1 fruit fly cellular context compared by ENCODE assay signal in the genomic region with DNA sequence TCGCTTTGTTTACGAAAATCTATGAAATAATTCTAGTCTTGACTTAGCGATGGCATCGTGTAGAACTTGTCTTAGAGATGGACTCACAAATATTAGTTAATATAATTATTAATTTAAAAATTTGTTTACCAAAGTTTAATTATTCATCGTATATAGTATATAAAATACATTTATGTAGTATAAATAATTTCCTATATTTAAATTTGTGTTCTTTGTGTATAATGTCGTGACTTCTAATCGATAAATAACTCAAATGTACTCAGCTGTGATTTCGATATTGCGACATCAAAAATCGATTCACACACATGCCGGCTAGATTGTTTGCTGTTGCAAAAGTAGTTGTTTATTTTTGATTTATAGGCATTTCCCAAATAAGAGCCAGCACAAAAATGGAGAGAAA.
A peak's percentile ranks its signal among the peaks of the same experiment; 100 is the strongest.
TF ChIP-seq lines count a peak whose summit lies in the region.

Gene wfs1 (minus strand): TSS at position 70 of the 400 bp plus-strand sequence.
Gene Nup133 (plus strand): TSS at position 297 of the 400 bp plus-strand sequence.

TF ChIP-seq in whole organism, embryonic, 481 proteins besides CTCF, POLR2A, EP300 and RAD21 (continued from another document and continues in another):
- TF ChIP-seq Optix (GFP tag; IDR thresholded peaks at IDR 0.05; lab: Robert Waterston, UW) (no peak), ind (GFP tag; optimal IDR thresholded peaks at IDR 0.05; lab: Kevin White, UChicago) (peak; percentile 72), CG34376 (GFP tag; optimal IDR thresholded peaks at IDR 0.05; lab: Kevin White, UChicago) (peak; percentile 25), odd (GFP tag; optimal IDR thresholded peaks at IDR 0.05; lab: Kevin White, UChicago) (no peak), CG6683 (GFP tag; optimal IDR thresholded peaks at IDR 0.05; lab: Kevin White, UChicago) (no peak), tup (GFP tag; optimal IDR thresholded peaks at IDR 0.05; lab: Kevin White, UChicago) (no peak), Rx (GFP tag; IDR thresholded peaks at IDR 0.05; lab: Robert Waterston, UW) (no peak), dan (GFP tag; IDR thresholded peaks at IDR 0.05; lab: Robert Waterston, UW) (no peak), NC2α (GFP tag; optimal IDR thresholded peaks at IDR 0.05; lab: Kevin White, UChicago) (no peak), CG31224 (GFP tag; IDR thresholded peaks at IDR 0.05; lab: Robert Waterston, UW) (peak; percentile 18; the same call in 1 of the 2 replicates), chn (GFP tag; optimal IDR thresholded peaks at IDR 0.05; lab: Kevin White, UChicago) (peak; percentile 9), maf-S (GFP tag; optimal IDR thresholded peaks at IDR 0.05; lab: Kevin White, UChicago) (no peak), CG1602 (GFP tag; optimal IDR thresholded peaks at IDR 0.05; lab: Kevin White, UChicago) (peak; percentile 78), yki (optimal IDR thresholded peaks at IDR 0.05; lab: Kevin White, UChicago) (no peak), kah (GFP tag; optimal IDR thresholded peaks at IDR 0.05; lab: Kevin White, UChicago) (peak; percentile 30), CG10543 (GFP tag; optimal IDR thresholded peaks at IDR 0.05; lab: Kevin White, UChicago) (no peak), da (GFP tag; optimal IDR thresholded peaks at IDR 0.05; lab: Kevin White, UChicago) (no peak), ERR (GFP tag; optimal IDR thresholded peaks at IDR 0.05; lab: Kevin White, UChicago) (no peak), CG18011 (GFP tag; optimal IDR thresholded peaks at IDR 0.05; lab: Kevin White, UChicago) (no peak), dmrt11E (tag; optimal IDR thresholded peaks at IDR 0.05; lab: Kevin White, UChicago) (peak; percentile 87), fd96Cb (tag; optimal IDR thresholded peaks at IDR 0.05; lab: Kevin White, UChicago) (peak; percentile 73), CG7357 (GFP tag; IDR thresholded peaks at IDR 0.05; lab: Robert Waterston, UW) (no peak), CG4854 (GFP tag; optimal IDR thresholded peaks at IDR 0.05; lab: Kevin White, UChicago) (no peak), Atf6 (GFP tag; IDR thresholded peaks at IDR 0.05; lab: Robert Waterston, UW) (peak; percentile 67), CG15011 (GFP tag; optimal IDR thresholded peaks at IDR 0.05; lab: Kevin White, UChicago) (peak; percentile 17), Blimp-1 (GFP tag; optimal IDR thresholded peaks at IDR 0.05; lab: Kevin White, UChicago) (no peak), tgo (GFP tag; IDR thresholded peaks at IDR 0.05; lab: Robert Waterston, UW) (peak; percentile 68), CoRest (tag; optimal IDR thresholded peaks at IDR 0.05; lab: Kevin White, UChicago) (peak; percentile 91), emc (GFP tag; optimal IDR thresholded peaks at IDR 0.05; lab: Kevin White, UChicago) (no peak), jumu (GFP tag; optimal IDR thresholded peaks at IDR 0.05; lab: Kevin White, UChicago) (no peak), CG10147 (GFP tag; optimal IDR thresholded peaks at IDR 0.05; lab: Kevin White, UChicago) (no peak), ftz-f1 (GFP tag; optimal IDR thresholded peaks at IDR 0.05; lab: Kevin White, UChicago) (no peak), CG1529 (GFP tag; optimal IDR thresholded peaks at IDR 0.05; lab: Kevin White, UChicago) (peak; percentile 48), C15 (GFP tag; IDR thresholded peaks at IDR 0.05; lab: Robert Waterston, UW) (0 out of 3 replicates have a peak, but pooled peaks have one; percentile 48), Rfx (GFP tag; IDR thresholded peaks at IDR 0.05; lab: Robert Waterston, UW) (peak; percentile 65), cad (GFP tag; optimal IDR thresholded peaks at IDR 0.05; lab: Kevin White, UChicago) (no peak), bcd (GFP tag; optimal IDR thresholded peaks at IDR 0.05; lab: Kevin White, UChicago) (peak; percentile 57), CG7786 (GFP tag; optimal IDR thresholded peaks at IDR 0.05; lab: Kevin White, UChicago) (no peak), CG33213 (GFP tag; optimal IDR thresholded peaks at IDR 0.05; lab: Kevin White, UChicago) (no peak), kni (GFP tag; optimal IDR thresholded peaks at IDR 0.05; lab: Kevin White, UChicago) (no peak), CG15479 (GFP tag; optimal IDR thresholded peaks at IDR 0.05; lab: Kevin White, UChicago) (peak; percentile 86), Taf1 (GFP tag; IDR thresholded peaks at IDR 0.05; lab: Robert Waterston, UW) (no peak), pros (GFP tag; optimal IDR thresholded peaks at IDR 0.05; lab: Kevin White, UChicago) (no peak), CG3847 (GFP tag; IDR thresholded peaks at IDR 0.05; lab: Robert Waterston, UW) (peak; percentile 75), Mes4 (GFP tag; optimal IDR thresholded peaks at IDR 0.05; lab: Kevin White, UChicago) (no peak), E2f1 (GFP tag; IDR thresholded peaks at IDR 0.05; lab: Robert Waterston, UW) (peak; percentile 65), Bgb (GFP tag; IDR thresholded peaks at IDR 0.05; lab: Robert Waterston, UW; ENCODE audit: partially characterized antibody) (peak; percentile 75), CG18476 (GFP tag; optimal IDR thresholded peaks at IDR 0.05; lab: Kevin White, UChicago) (no peak), Nf-YB (GFP tag; optimal IDR thresholded peaks at IDR 0.05; lab: Kevin White, UChicago) (peak; percentile 61), MESR4 (GFP tag; optimal IDR thresholded peaks at IDR 0.05; lab: Kevin White, UChicago) (no peak), lov (optimal IDR thresholded peaks at IDR 0.05; lab: Kevin White, UChicago) (no peak), lov (GFP tag; IDR thresholded peaks at IDR 0.05; lab: Robert Waterston, UW) (no peak), CG12071 (GFP tag; optimal IDR thresholded peaks at IDR 0.05; lab: Kevin White, UChicago) (no peak), CG7271 (tag; optimal IDR thresholded peaks at IDR 0.05; lab: Kevin White, UChicago) (peak; percentile 70), p53 (GFP tag; optimal IDR thresholded peaks at IDR 0.05; lab: Kevin White, UChicago) (no peak), sd (tag; optimal IDR thresholded peaks at IDR 0.05; lab: Kevin White, UChicago) (no peak), wor (GFP tag; IDR thresholded peaks at IDR 0.05; lab: Robert Waterston, UW) (no peak), CG13287 (GFP tag; IDR thresholded peaks at IDR 0.05; lab: Robert Waterston, UW; ENCODE audit: partially characterized antibody) (peak; percentile 97), bsh (GFP tag; optimal IDR thresholded peaks at IDR 0.05; lab: Kevin White, UChicago) (peak in 1 of 2 experiments; percentile 82), HmgD (GFP tag; optimal IDR thresholded peaks at IDR 0.05; lab: Kevin White, UChicago) (no peak), Xbp1 (GFP tag; optimal IDR thresholded peaks at IDR 0.05; lab: Kevin White, UChicago) (peak; percentile 72), CG6854 (GFP tag; optimal IDR thresholded peaks at IDR 0.05; lab: Kevin White, UChicago) (no peak), Dp (GFP tag; optimal IDR thresholded peaks at IDR 0.05; lab: Kevin White, UChicago) (peak; percentile 35), chinmo (GFP tag; IDR thresholded peaks at IDR 0.05; lab: Robert Waterston, UW; ENCODE audit: partially characterized antibody) (0 out of 4 replicates have a peak, but pooled peaks have one; percentile 69), cg (GFP tag; optimal IDR thresholded peaks at IDR 0.05; lab: Kevin White, UChicago) (peak; percentile 18), CG6791 (GFP tag; IDR thresholded peaks at IDR 0.05; lab: Robert Waterston, UW; ENCODE audit: partially characterized antibody) (peak; percentile 79), inv (GFP tag; IDR thresholded peaks at IDR 0.05; lab: Robert Waterston, UW; ENCODE audit: partially characterized antibody) (peak; percentile 81), cas (GFP tag; IDR thresholded peaks at IDR 0.05; lab: Robert Waterston, UW) (no peak), wek (GFP tag; optimal IDR thresholded peaks at IDR 0.05; lab: Kevin White, UChicago) (no peak), pfk (GFP tag; optimal IDR thresholded peaks at IDR 0.05; lab: Kevin White, UChicago) (no peak), Chrac-16 (GFP tag; optimal IDR thresholded peaks at IDR 0.05; lab: Kevin White, UChicago) (peak; percentile 69), CG8944 (GFP tag; optimal IDR thresholded peaks at IDR 0.05; lab: Kevin White, UChicago) (no peak), CG12236 (GFP tag; optimal IDR thresholded peaks at IDR 0.05; lab: Kevin White, UChicago) (no peak), Side (GFP tag; optimal IDR thresholded peaks at IDR 0.05; lab: Kevin White, UChicago) (no peak), Sin3A (optimal IDR thresholded peaks at IDR 0.05; lab: Kevin White, UChicago) (no peak), twi (tag; optimal IDR thresholded peaks at IDR 0.05; lab: Kevin White, UChicago) (peak; percentile 80), NfI (GFP tag; optimal IDR thresholded peaks at IDR 0.05; lab: Kevin White, UChicago) (peak; percentile 63), CG18619 (GFP tag; optimal IDR thresholded peaks at IDR 0.05; lab: Kevin White, UChicago) (peak; percentile 49), nmo (GFP tag; optimal IDR thresholded peaks at IDR 0.05; lab: Kevin White, UChicago) (peak; percentile 91), fru (optimal IDR thresholded peaks at IDR 0.05; lab: Kevin White, UChicago) (no peak), zf30C (GFP tag; optimal IDR thresholded peaks at IDR 0.05; lab: Kevin White, UChicago) (no peak), CG32767 (GFP tag; IDR thresholded peaks at IDR 0.05; lab: Robert Waterston, UW) (peak; percentile 65; the same call in 1 of the 2 replicates), Hmx (GFP tag; optimal IDR thresholded peaks at IDR 0.05; lab: Kevin White, UChicago) (no peak), Antp (GFP tag; optimal IDR thresholded peaks at IDR 0.05; lab: Kevin White, UChicago) (no peak), CG10267 (tag; optimal IDR thresholded peaks at IDR 0.05; lab: Kevin White, UChicago) (peak; percentile 87), Dref (GFP tag; IDR thresholded peaks at IDR 0.05; lab: Robert Waterston, UW) (peak; percentile 80), ewg (GFP tag; optimal IDR thresholded peaks at IDR 0.05; lab: Kevin White, UChicago) (peak; percentile 46), E2f2 (GFP tag; IDR thresholded peaks at IDR 0.05; lab: Robert Waterston, UW) (peak; percentile 58), gem (tag; optimal IDR thresholded peaks at IDR 0.05; lab: Kevin White, UChicago) (peak; percentile 94), CG10321 (GFP tag; IDR thresholded peaks at IDR 0.05; lab: Robert Waterston, UW) (no peak), disco-r (GFP tag; optimal IDR thresholded peaks at IDR 0.05; lab: Kevin White, UChicago) (no peak), gfzf (GFP tag; optimal IDR thresholded peaks at IDR 0.05; lab: Kevin White, UChicago) (no peak), sug (tag; optimal IDR thresholded peaks at IDR 0.05; lab: Kevin White, UChicago) (peak; percentile 84), amos (GFP tag; IDR thresholded peaks at IDR 0.05; lab: Robert Waterston, UW; ENCODE audit: partially characterized antibody) (peak; percentile 74), unpg (GFP tag; optimal IDR thresholded peaks at IDR 0.05; lab: Kevin White, UChicago) (peak; percentile 84), Dip3 (GFP tag; optimal IDR thresholded peaks at IDR 0.05; lab: Kevin White, UChicago) (no peak), Hr51 (GFP tag; optimal IDR thresholded peaks at IDR 0.05; lab: Kevin White, UChicago) (peak; percentile 20 to 86), run (tag; optimal IDR thresholded peaks at IDR 0.05; lab: Kevin White, UChicago) (peak; percentile 35), CG17328 (GFP tag; IDR thresholded peaks at IDR 0.05; lab: Robert Waterston, UW) (peak; percentile 48; the same call in 1 of the 2 replicates), Hmr (GFP tag; optimal IDR thresholded peaks at IDR 0.05; lab: Kevin White, UChicago) (no peak), fu2 (GFP tag; optimal IDR thresholded peaks at IDR 0.05; lab: Kevin White, UChicago) (no peak), CG12299 (tag; optimal IDR thresholded peaks at IDR 0.05; lab: Kevin White, UChicago) (peak; percentile 82), CG9609 (GFP tag; optimal IDR thresholded peaks at IDR 0.05; lab: Kevin White, UChicago) (no peak), CG17568 (GFP tag; optimal IDR thresholded peaks at IDR 0.05; lab: Kevin White, UChicago) (no peak), CG9817 (tag; optimal IDR thresholded peaks at IDR 0.05; lab: Kevin White, UChicago) (peak; percentile 76), CG7928 (GFP tag; optimal IDR thresholded peaks at IDR 0.05; lab: Kevin White, UChicago) (peak; percentile 5), Lim3 (GFP tag; IDR thresholded peaks at IDR 0.05; lab: Robert Waterston, UW) (no peak), ham (GFP tag; IDR thresholded peaks at IDR 0.05; lab: Robert Waterston, UW) (no peak), oc (tag; optimal IDR thresholded peaks at IDR 0.05; lab: Kevin White, UChicago) (no peak), CG7372 (GFP tag; IDR thresholded peaks at IDR 0.05; lab: Robert Waterston, UW) (peak; percentile 65), CG2116 (GFP tag; optimal IDR thresholded peaks at IDR 0.05; lab: Kevin White, UChicago) (peak; percentile 88), CG13775 (GFP tag; optimal IDR thresholded peaks at IDR 0.05; lab: Kevin White, UChicago) (peak; percentile 84), stc (GFP tag; IDR thresholded peaks at IDR 0.05; lab: Robert Waterston, UW) (0 out of 2 replicates have a peak, but pooled peaks have one; percentile 49), exex (tag; optimal IDR thresholded peaks at IDR 0.05; lab: Kevin White, UChicago) (peak; percentile 39), CG11504 (tag; optimal IDR thresholded peaks at IDR 0.05; lab: Kevin White, UChicago) (no peak), sna (GFP tag; IDR thresholded peaks at IDR 0.05; lab: Robert Waterston, UW; ENCODE audit: partially characterized antibody) (peak; percentile 97), Doc2 (GFP tag; IDR thresholded peaks at IDR 0.05; lab: Robert Waterston, UW) (no peak), CG3163 (GFP tag; optimal IDR thresholded peaks at IDR 0.05; lab: Kevin White, UChicago) (no peak), CG6813 (GFP tag; optimal IDR thresholded peaks at IDR 0.05; lab: Kevin White, UChicago) (peak; percentile 31), ato (GFP tag; IDR thresholded peaks at IDR 0.05; lab: Robert Waterston, UW; ENCODE audit: partially characterized antibody) (peak; percentile 55; the same call in 1 of the 2 replicates), CG10979 (tag; optimal IDR thresholded peaks at IDR 0.05; lab: Kevin White, UChicago) (peak; percentile 83), CG9932 (GFP tag; IDR thresholded peaks at IDR 0.05; lab: Robert Waterston, UW) (peak; percentile 81), eve (GFP tag; optimal IDR thresholded peaks at IDR 0.05; lab: Kevin White, UChicago) (no peak), GATAe (GFP tag; conservative IDR thresholded peaks at IDR 0.05; lab: Robert Waterston, UW) (no peak), sens (GFP tag; lab: Kevin White, UChicago) (peak; percentile 64), BtbVII (GFP tag; optimal IDR thresholded peaks at IDR 0.05; lab: Kevin White, UChicago) (peak; percentile 35), Spps (tag; optimal IDR thresholded peaks at IDR 0.05; lab: Kevin White, UChicago) (peak; percentile 67), Neu2 (GFP tag; optimal IDR thresholded peaks at IDR 0.05; lab: Kevin White, UChicago; ENCODE audit: borderline replicate concordance) (no peak)
